Fruit fly (Drosophila melanogaster) whole organism, embryonic: Measurements from ENCODE around the gene GCC88.

Experiments
- CG10321 ChIP-seq: fragments of 200-800 bp; sonication (Bioruptor generic); IDR thresholded peaks from 2 replicates; pipeline ENCODE4 v1.3.6; 2022; ENCODE audit warnings: missing biosample characterization, missing genetic modification characterization
- CG11398 ChIP-seq: fragments of 200-800 bp; sonication (Bioruptor generic); optimal IDR thresholded peaks from 2 replicates; lab custom pipeline; 2016; ENCODE audit warnings: missing biosample characterization, missing genetic modification characterization
- CG11504 ChIP-seq: fragments of 200-800 bp; sonication (Bioruptor generic); optimal IDR thresholded peaks from 3 replicates; lab custom pipeline; 2019; ENCODE audit warnings: missing biosample characterization, mild to moderate bottlenecking, missing genetic modification characterization, moderate library complexity
- CG11695 ChIP-seq: fragments of 200-800 bp; sonication (Bioruptor generic); IDR thresholded peaks from 3 replicates; pipeline ENCODE4 v1.3.6; 2022; ENCODE audit warnings: missing biosample characterization, missing genetic modification characterization
- CG1233 ChIP-seq: fragments of 200-800 bp; sonication (Bioruptor generic); optimal IDR thresholded peaks from 4 replicates; lab custom pipeline; 2018; ENCODE audit warnings: missing biosample characterization, mild to moderate bottlenecking, missing genetic modification characterization
- CG14965 ChIP-seq: fragments of 200-800 bp; sonication (Bioruptor generic); optimal IDR thresholded peaks from 2 replicates; lab custom pipeline; 2016; ENCODE audit warnings: missing biosample characterization, missing genetic modification characterization, borderline replicate concordance
- CG15269 ChIP-seq: fragments of 200-800 bp; sonication (Bioruptor generic); optimal IDR thresholded peaks from 2 replicates; lab custom pipeline; 2018; ENCODE audit warnings: missing biosample characterization, mild to moderate bottlenecking, missing genetic modification characterization, moderate library complexity
- CG1602 ChIP-seq: fragments of 200-800 bp; sonication (Bioruptor generic); optimal IDR thresholded peaks from 3 replicates; lab custom pipeline; 2016; ENCODE audit warnings: missing biosample characterization, missing genetic modification characterization
- CG17186 ChIP-seq: fragments of 200-800 bp; sonication (Bioruptor generic); optimal IDR thresholded peaks from 3 replicates; lab custom pipeline; 2017; ENCODE audit warnings: missing biosample characterization, missing genetic modification reagents, missing genetic modification characterization
- CG18011 ChIP-seq: fragments of 200-800 bp; sonication (Bioruptor generic); optimal IDR thresholded peaks from 2 replicates; lab custom pipeline; 2017; ENCODE audit warnings: missing biosample characterization, missing genetic modification characterization, mild to moderate bottlenecking, moderate library complexity, missing genotype
- CG30403 ChIP-seq: fragments of 200-800 bp; sonication (Bioruptor generic); optimal IDR thresholded peaks from 3 replicates; lab custom pipeline; 2016; ENCODE audit warnings: missing biosample characterization, missing genetic modification characterization
- CG33213 ChIP-seq: fragments of 200-800 bp; sonication (Bioruptor generic); optimal IDR thresholded peaks from 3 replicates; lab custom pipeline; 2016; ENCODE audit warnings: missing biosample characterization, missing genetic modification characterization
- CG3838 ChIP-seq: fragments of 200-800 bp; sonication (Bioruptor generic); optimal IDR thresholded peaks from 3 replicates; lab custom pipeline; 2016; ENCODE audit warnings: missing biosample characterization, missing genetic modification characterization
- CG4820 ChIP-seq: fragments of 200-800 bp; sonication (Bioruptor generic); optimal IDR thresholded peaks from 3 replicates; lab custom pipeline; 2016; ENCODE audit warnings: missing biosample characterization, missing genetic modification characterization
- CG5953 ChIP-seq: fragments of 200-800 bp; sonication (Bioruptor generic); IDR thresholded peaks from 2 replicates; pipeline ENCODE4 v1.3.6; 2022; ENCODE audit warnings: missing biosample characterization, missing genetic modification characterization
- CG6791 ChIP-seq: fragments of 200-800 bp; sonication (Bioruptor generic); IDR thresholded peaks from 3 replicates; pipeline ENCODE4 v1.3.6; 2022; ENCODE audit warnings: missing biosample characterization, missing genetic modification characterization; ENCODE audit not compliant: partially characterized antibody
- CG8388 ChIP-seq: fragments of 200-800 bp; sonication (Bioruptor generic); optimal IDR thresholded peaks from 2 replicates; lab custom pipeline; 2019; ENCODE audit warnings: missing biosample characterization, mild to moderate bottlenecking, missing genetic modification characterization, moderate library complexity
- CG9932 ChIP-seq: fragments of 200-800 bp; sonication (Bioruptor generic); IDR thresholded peaks from 2 replicates; pipeline ENCODE4 v1.3.6; 2022; ENCODE audit warnings: missing biosample characterization, missing genetic modification characterization
- CHES-1-like ChIP-seq: fragments of 200-800 bp; sonication (Bioruptor generic); optimal IDR thresholded peaks from 2 replicates; lab custom pipeline; 2016; ENCODE audit warnings: missing biosample characterization, missing genetic modification characterization
- CkIIα-i1 ChIP-seq: fragments of 200-800 bp; sonication (Bioruptor generic); IDR thresholded peaks from 2 replicates; pipeline ENCODE4 v1.3.6; 2022; ENCODE audit warnings: missing biosample characterization, missing genetic modification characterization
- D19B ChIP-seq: fragments of 200-800 bp; sonication (Bioruptor generic); optimal IDR thresholded peaks from 2 replicates; lab custom pipeline; 2017; ENCODE audit warnings: missing biosample characterization, mild to moderate bottlenecking, missing genetic modification characterization
- Fer3 ChIP-seq: fragments of 200-800 bp; sonication (Bioruptor generic); optimal IDR thresholded peaks from 2 replicates; lab custom pipeline; 2018; ENCODE audit warnings: missing biosample characterization, mild to moderate bottlenecking, missing genetic modification characterization, moderate library complexity
- H15 ChIP-seq: fragments of 200-800 bp; sonication (Bioruptor generic); IDR thresholded peaks from 3 replicates; pipeline ENCODE4 v1.3.6; 2022; ENCODE audit warnings: missing biosample characterization, missing genetic modification characterization
- Hand ChIP-seq: fragments of 200-800 bp; sonication (Bioruptor generic); optimal IDR thresholded peaks from 2 replicates; lab custom pipeline; 2017; ENCODE audit warnings: mild to moderate bottlenecking, missing biosample characterization, missing genetic modification reagents, missing genetic modification characterization
- HmgD ChIP-seq: fragments of 200-800 bp; sonication (Bioruptor generic); optimal IDR thresholded peaks from 3 replicates; lab custom pipeline; 2016; ENCODE audit warnings: missing biosample characterization, missing genetic modification characterization
- Nf-YC ChIP-seq: fragments of 200-800 bp; optimal IDR thresholded peaks from 3 replicates; lab custom pipeline; 2019; ENCODE audit warnings: missing biosample characterization, mild to moderate bottlenecking, missing genetic modification characterization, moderate library complexity
- abd-A ChIP-seq: fragments of 200-800 bp; sonication (Bioruptor generic); optimal IDR thresholded peaks from 3 replicates; lab custom pipeline; 2019; ENCODE audit warnings: missing biosample characterization, mild to moderate bottlenecking, missing genetic modification characterization, moderate library complexity
- bab2 ChIP-seq: fragments of 200-800 bp; sonication (Bioruptor generic); optimal IDR thresholded peaks from 2 replicates; lab custom pipeline; 2016; ENCODE audit warnings: missing biosample characterization, missing genetic modification characterization
- caup ChIP-seq: fragments of 200-800 bp; sonication (Bioruptor generic); optimal IDR thresholded peaks from 3 replicates; lab custom pipeline; 2017; ENCODE audit warnings: missing biosample characterization, mild to moderate bottlenecking, missing genetic modification characterization, moderate library complexity; ENCODE audit not compliant: severe bottlenecking
- chif ChIP-seq, 2 experiments: fragments of 200-800 bp; sonication (Bioruptor generic); optimal IDR thresholded peaks; 3 replicates each; lab custom pipeline; 2016; ENCODE audit warnings: missing biosample characterization in 2 of 2, missing genetic modification characterization in 2 of 2
- chinmo ChIP-seq: fragments of 200-800 bp; sonication (Bioruptor generic); IDR thresholded peaks from 4 replicates; pipeline ENCODE4 v1.3.6; 2022; ENCODE audit warnings: missing biosample characterization, missing genetic modification characterization; ENCODE audit not compliant: partially characterized antibody
- chn ChIP-seq: fragments of 200-800 bp; sonication (Bioruptor generic); optimal IDR thresholded peaks from 2 replicates; lab custom pipeline; 2016; ENCODE audit warnings: missing biosample characterization, missing genetic modification characterization
- eve ChIP-seq, 2 experiments: fragments of >200 bp; optimal IDR thresholded peaks; 2 replicates each; lab custom pipeline; 2017; ENCODE audit warnings: missing biosample characterization in 2 of 2, missing genetic modification characterization in 2 of 2
- exex ChIP-seq: fragments of 200-800 bp; sonication (Bioruptor generic); optimal IDR thresholded peaks from 4 replicates; lab custom pipeline; 2018; ENCODE audit warnings: missing biosample characterization, mild to moderate bottlenecking, missing genetic modification characterization, moderate library complexity
- fd64A ChIP-seq: fragments of 200-800 bp; sonication (Bioruptor generic); optimal IDR thresholded peaks from 3 replicates; lab custom pipeline; 2018; ENCODE audit warnings: missing biosample characterization, mild to moderate bottlenecking, missing genetic modification characterization
- gsb ChIP-seq: fragments of 200-800 bp; sonication (Bioruptor generic); IDR thresholded peaks from 2 replicates; pipeline ENCODE4 v1.3.6; 2022; ENCODE audit warnings: missing biosample characterization, missing genetic modification characterization
- nerfin-2 ChIP-seq: fragments of 200-800 bp; sonication (Bioruptor generic); IDR thresholded peaks from 2 replicates; pipeline ENCODE4 v1.3.6; 2022; ENCODE audit warnings: missing biosample characterization, missing genetic modification characterization; ENCODE audit not compliant: partially characterized antibody
- onecut ChIP-seq: fragments of 200-800 bp; sonication (Bioruptor generic); IDR thresholded peaks from 2 replicates; pipeline ENCODE4 v1.3.6; 2022; ENCODE audit warnings: missing biosample characterization, missing genetic modification characterization
- p53 ChIP-seq: fragments of 200-800 bp; sonication (Bioruptor generic); optimal IDR thresholded peaks from 2 replicates; lab custom pipeline; 2016; ENCODE audit warnings: missing biosample characterization, missing genetic modification characterization
- pan ChIP-seq, 4 experiments: fragments of >200 bp in 3 of 4; fragments of 200-800 bp in 1 of 4; sonication (Bioruptor generic) in 1 of 4; optimal IDR thresholded peaks in 3 of 4; IDR thresholded peaks in 1 of 4; 2 replicates each; pipeline versions ENCODE4 v1.3.6 to Lab custom; 2017 to 2022; ENCODE audit warnings: missing biosample characterization in 2 of 4, missing genetic modification characterization in 2 of 4, mixed read lengths in 1 of 4
- pum ChIP-seq: fragments of 200-800 bp; sonication (Bioruptor generic); optimal IDR thresholded peaks from 2 replicates; lab custom pipeline; 2016; ENCODE audit warnings: missing biosample characterization, missing genetic modification characterization
- repo ChIP-seq: fragments of 200-800 bp; sonication (Bioruptor generic); optimal IDR thresholded peaks from 2 replicates; lab custom pipeline; 2016; ENCODE audit warnings: missing biosample characterization, missing genetic modification characterization
- shn ChIP-seq: fragments of 200-800 bp; sonication (Bioruptor generic); optimal IDR thresholded peaks from 3 replicates; lab custom pipeline; 2016; ENCODE audit warnings: missing biosample characterization, missing genetic modification characterization
- sisA ChIP-seq: fragments of 200-800 bp; sonication (Bioruptor generic); IDR thresholded peaks from 2 replicates; pipeline ENCODE4 v1.3.6; 2022; ENCODE audit warnings: missing biosample characterization, missing genetic modification characterization
- slbo ChIP-seq: fragments of 200-800 bp; sonication (Bioruptor generic); IDR thresholded peaks from 2 replicates; pipeline ENCODE4 v1.3.6; 2022; ENCODE audit warnings: missing biosample characterization, missing genetic modification characterization
- stwl ChIP-seq: fragments of 200-800 bp; sonication (Bioruptor generic); optimal IDR thresholded peaks from 3 replicates; lab custom pipeline; 2018; ENCODE audit warnings: missing biosample characterization, mild to moderate bottlenecking, missing genetic modification characterization, moderate library complexity
- tap ChIP-seq: fragments of 200-800 bp; optimal IDR thresholded peaks from 3 replicates; lab custom pipeline; 2019; ENCODE audit warnings: missing biosample characterization, mild to moderate bottlenecking, missing genetic modification characterization, moderate library complexity
- tll ChIP-seq, 2 experiments: fragments of 200-800 bp in 1 of 2; fragments of >200 bp in 1 of 2; sonication (Bioruptor generic) in 1 of 2; optimal IDR thresholded peaks; 2 replicates each; lab custom pipeline; 2017 to 2019; ENCODE audit warnings: missing biosample characterization in 2 of 2, missing genetic modification characterization in 2 of 2, mild to moderate bottlenecking in 1 of 2, moderate library complexity in 1 of 2
- trh ChIP-seq: fragments of 200-800 bp; sonication (Bioruptor generic); optimal IDR thresholded peaks from 2 replicates; lab custom pipeline; 2016; ENCODE audit warnings: missing biosample characterization, missing genetic modification characterization

Gene GCC88

dm6 chr3R:11216156-11216630, 14.2 kb downstream of the GCC88 start, which contains the start of the genes RpS25 and CG4820 (continued):
- TF ChIP-seq sisA (GFP tag; lab: Robert Waterston, UW) (peak; percentile 40; the same call in 1 of the 2 replicates), CG18011 (peak; percentile 84), CG11398 (peak; percentile 92), CG14965 (GFP tag; lab: Kevin White, UChicago) (peak; percentile 66), caup (peak; percentile 97), CG9932 (GFP tag; lab: Robert Waterston, UW) (peak; percentile 74), chif (GFP tag; optimal IDR thresholded peaks at IDR 0.05; lab: Kevin White, UChicago) (peak; percentile 75 to 92), repo (GFP tag; lab: Kevin White, UChicago) (peak; percentile 92), CG10321 (GFP tag; lab: Robert Waterston, UW) (peak; percentile 54), nerfin-2 (GFP tag; lab: Robert Waterston, UW) (peak; percentile 72), Nf-YC (tag; lab: Kevin White, UChicago) (peak; percentile 81), chn (peak; percentile 72), bab2 (GFP tag; lab: Kevin White, UChicago) (peak; percentile 75), CG4820 (GFP tag; lab: Kevin White, UChicago) (peak; percentile 94), CG3838 (peak; percentile 75), chinmo (no peak), CHES-1-like (GFP tag; lab: Kevin White, UChicago) (peak; percentile 94), pan (optimal IDR thresholded peaks at IDR 0.05; lab: Kevin White, UChicago) (no peak), pan (GFP tag; optimal IDR thresholded peaks at IDR 0.05 in 1 of 2, IDR thresholded peaks at IDR 0.05 in 1 of 2) (peak in 1 of 2 experiments; percentile 89), H15 (peak; percentile 81; the same call in 2 of the 3 replicates), CG1233 (GFP tag; lab: Kevin White, UChicago) (peak; percentile 94), CkIIα-i1 (GFP tag; lab: Robert Waterston, UW) (no peak), onecut (GFP tag; lab: Robert Waterston, UW) (peak; percentile 93), slbo (GFP tag; lab: Robert Waterston, UW) (peak; percentile 86), CG5953 (GFP tag; lab: Robert Waterston, UW) (peak; percentile 78; the same call in 1 of the 2 replicates), Hand (peak; percentile 81), CG11504 (peak; percentile 84), trh (GFP tag; lab: Kevin White, UChicago) (peak; percentile 86), eve (GFP tag; optimal IDR thresholded peaks at IDR 0.05; lab: Kevin White, UChicago) (no peak), CG17186 (peak; percentile 98), CG30403 (peak; percentile 85), abd-A (tag; lab: Kevin White, UChicago) (no peak), tap (tag; lab: Kevin White, UChicago) (peak; percentile 77), CG1602 (peak; percentile 61), gsb (GFP tag; lab: Robert Waterston, UW) (peak; percentile 66), CG33213 (GFP tag; lab: Kevin White, UChicago) (peak; percentile 96), tll (GFP tag; optimal IDR thresholded peaks at IDR 0.05; lab: Kevin White, UChicago) (peak; percentile 40 to 90), CG6791 (GFP tag; lab: Robert Waterston, UW) (peak; percentile 80), Fer3 (peak; percentile 91), CG11695 (peak; percentile 81), pum (GFP tag; lab: Kevin White, UChicago) (peak; percentile 78), exex (tag; lab: Kevin White, UChicago) (peak; percentile 69), stwl (tag; lab: Kevin White, UChicago) (peak; percentile 88), p53 (peak; percentile 93), fd64A (peak; percentile 94), D19B (GFP tag; lab: Kevin White, UChicago) (peak; percentile 75), shn (peak; percentile 94), CG15269 (tag; lab: Kevin White, UChicago) (peak; percentile 84), HmgD (GFP tag; lab: Kevin White, UChicago) (peak; percentile 90), CG8388 (peak; percentile 82)
